Worm (Caenorhabditis elegans): Measurements from ENCODE around the gene sorb-1.

The sorb-1 gene

DNA sequence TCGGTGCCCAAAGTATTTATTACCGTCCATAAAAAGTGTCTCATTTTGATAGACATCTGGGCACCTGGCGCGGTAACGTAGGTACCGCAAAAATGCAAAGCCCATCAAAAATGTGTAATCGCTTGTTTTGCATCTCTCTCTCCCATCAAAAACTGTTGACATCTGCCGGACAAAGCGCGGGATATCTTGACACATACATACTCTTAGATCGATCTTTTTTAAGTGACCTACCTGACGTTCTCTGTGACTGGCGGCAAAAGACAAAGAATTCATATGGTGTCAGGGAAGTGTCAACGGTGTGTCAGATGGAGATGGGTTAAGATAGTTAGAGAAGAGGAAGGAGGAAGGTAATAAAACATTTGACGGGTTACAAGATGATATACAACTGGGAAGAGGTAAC, 31.2 kb upstream of the sorb-1 start (continued):
- TF ChIP-seq nhr-25 (tag; optimal IDR thresholded peaks at IDR 0.05), result peak; percentile 61
- no peak for TF ChIP-seq nhr-12 (tag; optimal IDR thresholded peaks at IDR 0.05)
- no peak for TF ChIP-seq ama-1 (optimal IDR thresholded peaks at IDR 0.05)
- no peak for TF ChIP-seq sem-4 (tag; optimal IDR thresholded peaks at IDR 0.05)
- no peak for TF ChIP-seq nhr-6 (tag; optimal IDR thresholded peaks at IDR 0.05)
- TF ChIP-seq fos-1 (tag; optimal IDR thresholded peaks at IDR 0.05), result peak; percentile 1
- no peak for TF ChIP-seq mdl-1 (tag; optimal IDR thresholded peaks at IDR 0.05)
- TF ChIP-seq nhr-11 (tag; optimal IDR thresholded peaks at IDR 0.05), result no peak
- no peak for TF ChIP-seq elt-3 (tag; optimal IDR thresholded peaks at IDR 0.05)
- peak; percentile 1 for TF ChIP-seq C34F6.9 (tag; optimal IDR thresholded peaks at IDR 0.05)
- TF ChIP-seq ztf-4 (tag; optimal IDR thresholded peaks at IDR 0.05), result no peak
- TF ChIP-seq lin-11 (tag; optimal IDR thresholded peaks at IDR 0.05), result no peak
- TF ChIP-seq nhr-237 (tag; optimal IDR thresholded peaks at IDR 0.05), result no peak
- no peak for TF ChIP-seq sma-3 (GFP tag; optimal IDR thresholded peaks at IDR 0.05)
- no peak for TF ChIP-seq aly-2 (tag; optimal IDR thresholded peaks at IDR 0.05)
- TF ChIP-seq egl-27 (tag; optimal IDR thresholded peaks at IDR 0.05), result no peak
- TF ChIP-seq nhr-21 (tag; optimal IDR thresholded peaks at IDR 0.05), result no peak
- TF ChIP-seq snpc-4 (tag; optimal IDR thresholded peaks at IDR 0.05), result no peak
- no peak for TF ChIP-seq gmeb-1 (tag; optimal IDR thresholded peaks at IDR 0.05)

DNA sequence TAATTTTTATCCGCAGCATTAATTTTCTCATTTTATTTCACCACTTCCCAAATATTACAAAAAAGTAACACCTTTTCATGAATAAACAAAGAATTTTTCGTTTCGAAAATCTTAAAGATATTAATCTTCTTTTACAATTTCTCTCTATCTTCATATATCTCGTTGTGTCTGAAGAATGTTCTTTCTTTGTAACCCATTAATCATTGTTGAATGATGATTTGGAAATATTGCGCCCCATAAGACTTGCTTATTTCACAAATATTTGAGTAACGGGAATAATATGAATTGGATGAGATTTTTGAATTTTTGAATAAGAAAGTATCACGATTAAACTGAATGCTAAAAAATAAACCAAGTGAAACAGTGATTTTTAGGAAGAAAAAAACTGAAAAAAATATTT, 29.1 kb upstream of the sorb-1 start:
- no peak for TF ChIP-seq dmd-4 (tag; optimal IDR thresholded peaks at IDR 0.05)
- TF ChIP-seq elt-1 (tag; optimal IDR thresholded peaks at IDR 0.05), result no peak
- no peak for TF ChIP-seq zag-1 (tag; optimal IDR thresholded peaks at IDR 0.05)
- peak; percentile 77 for TF ChIP-seq mab-5 (tag; optimal IDR thresholded peaks at IDR 0.05)
- peak; percentile 46 for TF ChIP-seq nhr-25 (tag; optimal IDR thresholded peaks at IDR 0.05)
- no peak for TF ChIP-seq egl-27 (tag; optimal IDR thresholded peaks at IDR 0.05)
- TF ChIP-seq skn-1 (tag; optimal IDR thresholded peaks at IDR 0.05), result no peak

DNA sequence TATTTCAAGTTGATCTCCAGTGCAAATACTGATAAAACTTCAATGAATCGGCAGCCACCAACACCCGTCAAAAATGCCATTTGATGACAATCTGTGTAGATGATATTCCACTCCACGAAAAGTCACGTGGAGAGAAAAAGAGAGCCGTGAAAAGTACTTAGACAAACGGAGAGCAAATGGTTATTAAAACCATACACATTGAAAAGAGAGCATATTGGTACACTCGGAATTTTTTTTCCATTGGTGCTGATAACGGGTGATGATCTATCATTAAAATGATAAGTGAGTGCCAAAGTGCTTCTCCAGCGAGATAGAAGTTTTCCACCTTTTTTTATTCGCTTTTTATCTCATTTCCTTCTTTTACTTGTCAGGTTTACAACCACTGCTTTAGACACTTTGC, 24.9 kb upstream of the sorb-1 start:
- no peak for TF ChIP-seq lin-11 (tag; optimal IDR thresholded peaks at IDR 0.05)
- peak; percentile 52 for TF ChIP-seq sma-3 (GFP tag; optimal IDR thresholded peaks at IDR 0.05)
- TF ChIP-seq snpc-4 (tag; optimal IDR thresholded peaks at IDR 0.05), result no peak
- TF ChIP-seq ztf-1 (GFP tag; conservative IDR thresholded peaks at IDR 0.05), result no peak
- TF ChIP-seq skn-1 (tag; optimal IDR thresholded peaks at IDR 0.05), result peak; percentile 77
- peak; percentile 57 for TF ChIP-seq nhr-129 (tag; optimal IDR thresholded peaks at IDR 0.05)
- no peak for TF ChIP-seq nhr-25 (tag; optimal IDR thresholded peaks at IDR 0.05)
- no peak for TF ChIP-seq Y55F3AM.14 (GFP tag; optimal IDR thresholded peaks at IDR 0.05)
- TF ChIP-seq F13H6.1 (tag; optimal IDR thresholded peaks at IDR 0.05), result peak; percentile 34
- TF ChIP-seq blmp-1 (tag; optimal IDR thresholded peaks at IDR 0.05; ENCODE audit: insufficient read depth), result no peak
- TF ChIP-seq nhr-6 (tag; optimal IDR thresholded peaks at IDR 0.05), result no peak
- TF ChIP-seq lsy-2 (tag; optimal IDR thresholded peaks at IDR 0.05), result no peak
- peak; percentile 58 for TF ChIP-seq crh-2 (tag; optimal IDR thresholded peaks at IDR 0.05)
- no peak for TF ChIP-seq unc-62 (GFP tag; optimal IDR thresholded peaks at IDR 0.05)
- no peak for TF ChIP-seq nhr-11 (tag; optimal IDR thresholded peaks at IDR 0.05)
- TF ChIP-seq fos-1 (tag; optimal IDR thresholded peaks at IDR 0.05), result peak; percentile 93
- no peak for TF ChIP-seq ceh-82 (tag; optimal IDR thresholded peaks at IDR 0.05)
- TF ChIP-seq alr-1 (tag; optimal IDR thresholded peaks at IDR 0.05), result no peak
- no peak for TF ChIP-seq nhr-77 (tag; optimal IDR thresholded peaks at IDR 0.05)
- TF ChIP-seq lin-39 (tag; optimal IDR thresholded peaks at IDR 0.05), result no peak
- no peak for TF ChIP-seq ZK546.5 (tag; optimal IDR thresholded peaks at IDR 0.05)
- TF ChIP-seq gmeb-1 (tag; optimal IDR thresholded peaks at IDR 0.05), result peak; percentile 30
- peak; percentile 81 for TF ChIP-seq sma-9 (GFP tag; optimal IDR thresholded peaks at IDR 0.05)
- no peak for TF ChIP-seq sma-9 (tag; optimal IDR thresholded peaks at IDR 0.05)

DNA sequence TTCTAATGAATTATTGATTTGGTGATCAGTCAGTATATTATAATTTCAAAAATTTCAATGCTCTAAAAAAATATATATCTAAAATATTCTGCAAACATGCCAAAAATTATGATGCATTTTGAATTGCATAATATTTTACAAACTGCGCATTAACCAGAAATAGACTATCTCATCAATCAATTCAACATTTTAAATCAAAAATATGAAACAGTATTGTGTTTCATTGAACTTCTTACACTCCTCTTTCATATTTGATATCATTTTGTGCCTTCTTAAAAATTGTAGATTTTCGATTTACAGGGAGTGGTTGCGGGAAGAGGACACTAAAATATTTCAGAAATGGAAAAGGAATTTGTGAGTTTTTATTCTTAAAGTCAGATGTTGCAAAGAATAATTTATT, 23.5 kb upstream of the sorb-1 start, which contains the start of gene ent-4:
TSS of gene ent-4 (plus strand) at position 301 of the 400 bp plus-strand sequence.
- TF ChIP-seq egl-27 (tag; optimal IDR thresholded peaks at IDR 0.05) (no peak), Y55F3AM.14 (GFP tag; optimal IDR thresholded peaks at IDR 0.05) (no peak), elt-1 (tag; optimal IDR thresholded peaks at IDR 0.05) (no peak), dmd-4 (tag; optimal IDR thresholded peaks at IDR 0.05) (no peak), mab-5 (tag; optimal IDR thresholded peaks at IDR 0.05) (no peak), nhr-12 (tag; optimal IDR thresholded peaks at IDR 0.05) (no peak), C34F6.9 (tag; optimal IDR thresholded peaks at IDR 0.05) (no peak), unc-55 (GFP tag; optimal IDR thresholded peaks at IDR 0.05) (no peak), nhr-6 (tag; optimal IDR thresholded peaks at IDR 0.05) (no peak), snpc-4 (tag; optimal IDR thresholded peaks at IDR 0.05) (no peak), elt-3 (tag; optimal IDR thresholded peaks at IDR 0.05) (no peak), nhr-23 (tag; optimal IDR thresholded peaks at IDR 0.05) (no peak), sma-9 (GFP tag; optimal IDR thresholded peaks at IDR 0.05) (no peak), sma-9 (tag; optimal IDR thresholded peaks at IDR 0.05) (no peak), nhr-10 (tag; optimal IDR thresholded peaks at IDR 0.05) (no peak), aly-2 (tag; optimal IDR thresholded peaks at IDR 0.05) (no peak)

Measured in whole organism, L2 larva.